Fruit fly (Drosophila melanogaster) whole organism, embryonic: ENCODE results near the gene CG31183.

Source experiments
- Abd-B ChIP-seq: fragments of 200-800 bp; sonication (Bioruptor generic); optimal IDR thresholded peaks from 2 replicates; lab custom pipeline; 2018; ENCODE audit warnings: missing biosample characterization, mild to moderate bottlenecking, missing genetic modification characterization, moderate library complexity
- BEAF-32 ChIP-seq: fragments of 200-800 bp; sonication (Bioruptor generic); optimal IDR thresholded peaks from 3 replicates; lab custom pipeline; 2017; ENCODE audit warnings: missing biosample characterization, missing genetic modification characterization, mild to moderate bottlenecking, moderate library complexity, missing genetic modification reagents
- CG10979 ChIP-seq: fragments of 200-800 bp; sonication (Bioruptor generic); optimal IDR thresholded peaks from 2 replicates; lab custom pipeline; 2018; ENCODE audit warnings: missing biosample characterization, mild to moderate bottlenecking, missing genetic modification characterization, moderate library complexity
- CG13424 ChIP-seq: fragments of 200-800 bp; sonication (Bioruptor generic); optimal IDR thresholded peaks from 2 replicates; lab custom pipeline; 2019; ENCODE audit warnings: missing biosample characterization, mild to moderate bottlenecking, missing genetic modification characterization, moderate library complexity
- CG13775 ChIP-seq: fragments of 200-800 bp; sonication (Bioruptor generic); optimal IDR thresholded peaks from 3 replicates; lab custom pipeline; 2017; ENCODE audit warnings: missing biosample characterization, mild to moderate bottlenecking, missing genetic modification characterization
- CG14860 ChIP-seq: fragments of 200-800 bp; sonication (Bioruptor generic); IDR thresholded peaks from 3 replicates; pipeline ENCODE4 v1.3.6; 2022; ENCODE audit warnings: missing biosample characterization, missing genetic modification characterization; ENCODE audit not compliant: partially characterized antibody
- CG15514 ChIP-seq: fragments of 200-800 bp; sonication (Bioruptor generic); optimal IDR thresholded peaks from 3 replicates; lab custom pipeline; 2017; ENCODE audit warnings: missing biosample characterization, missing genetic modification characterization, mild to moderate bottlenecking, moderate library complexity, missing genetic modification reagents
- CG17328 ChIP-seq: fragments of 200-800 bp; sonication (Bioruptor generic); IDR thresholded peaks from 2 replicates; pipeline ENCODE4 v1.3.6; 2022; ENCODE audit warnings: missing biosample characterization, missing genetic modification characterization
- CG17829 ChIP-seq: fragments of 200-800 bp; optimal IDR thresholded peaks from 2 replicates; lab custom pipeline; 2019; ENCODE audit warnings: missing biosample characterization, mild to moderate bottlenecking, missing genetic modification characterization, moderate library complexity
- CG1792 ChIP-seq: fragments of 200-800 bp; sonication (Bioruptor generic); optimal IDR thresholded peaks from 2 replicates; lab custom pipeline; 2016; ENCODE audit warnings: missing biosample characterization, missing genetic modification characterization
- CG2116 ChIP-seq: fragments of 200-800 bp; sonication (Bioruptor generic); optimal IDR thresholded peaks from 3 replicates; lab custom pipeline; 2018; ENCODE audit warnings: missing biosample characterization, mild to moderate bottlenecking, missing genetic modification characterization
- CG2202 ChIP-seq: fragments of 200-800 bp; sonication (Bioruptor generic); optimal IDR thresholded peaks from 2 replicates; lab custom pipeline; 2018; ENCODE audit warnings: missing biosample characterization, mild to moderate bottlenecking, missing genetic modification characterization
- CG30020 ChIP-seq: fragments of 200-800 bp; optimal IDR thresholded peaks from 2 replicates; lab custom pipeline; 2019; ENCODE audit warnings: missing biosample characterization, mild to moderate bottlenecking, missing genetic modification characterization, moderate library complexity
- CG34422 ChIP-seq: fragments of 200-800 bp; sonication (Bioruptor generic); IDR thresholded peaks from 3 replicates; pipeline ENCODE4 v1.3.6; 2022; ENCODE audit warnings: missing biosample characterization, missing genetic modification characterization
- CG3838 ChIP-seq: fragments of 200-800 bp; sonication (Bioruptor generic); optimal IDR thresholded peaks from 3 replicates; lab custom pipeline; 2016; ENCODE audit warnings: missing biosample characterization, missing genetic modification characterization
- CG7928 ChIP-seq: fragments of 200-800 bp; sonication (Bioruptor generic); optimal IDR thresholded peaks from 2 replicates; lab custom pipeline; 2017; ENCODE audit warnings: missing biosample characterization, mild to moderate bottlenecking, missing genetic modification characterization
- CHES-1-like ChIP-seq: fragments of 200-800 bp; sonication (Bioruptor generic); optimal IDR thresholded peaks from 2 replicates; lab custom pipeline; 2016; ENCODE audit warnings: missing biosample characterization, missing genetic modification characterization
- Dp ChIP-seq: fragments of 200-800 bp; sonication (Bioruptor generic); optimal IDR thresholded peaks from 2 replicates; lab custom pipeline; 2018; ENCODE audit warnings: missing biosample characterization, mild to moderate bottlenecking, missing genetic modification characterization, moderate library complexity
- Hr3 ChIP-seq: fragments of 200-800 bp; sonication (Bioruptor generic); optimal IDR thresholded peaks from 3 replicates; lab custom pipeline; 2016; ENCODE audit warnings: missing biosample characterization, missing genetic modification characterization
- Hsf ChIP-seq: fragments of 200-800 bp; sonication (Bioruptor generic); optimal IDR thresholded peaks from 3 replicates; lab custom pipeline; 2016; ENCODE audit warnings: missing biosample characterization, missing genetic modification characterization
- MBD-R2 ChIP-seq: fragments of 200-800 bp; sonication (Bioruptor generic); IDR thresholded peaks from 2 replicates; pipeline ENCODE4 v1.3.6; 2022; ENCODE audit warnings: missing biosample characterization, missing genetic modification characterization
- MESR4 ChIP-seq: fragments of 200-800 bp; sonication (Bioruptor generic); optimal IDR thresholded peaks from 2 replicates; lab custom pipeline; 2018; ENCODE audit warnings: missing biosample characterization, mild to moderate bottlenecking, missing genetic modification characterization, moderate library complexity
- Med ChIP-seq: fragments of 200-800 bp; sonication (Bioruptor generic); peaks from one replicate; lab custom pipeline; 2016; ENCODE audit warnings: missing biosample characterization, missing genetic modification characterization, mild to moderate bottlenecking, inconsistent platforms, moderate library complexity
- NC2β ChIP-seq: fragments of 200-800 bp; sonication (Bioruptor generic); optimal IDR thresholded peaks from 2 replicates; lab custom pipeline; 2016; ENCODE audit warnings: missing biosample characterization, missing genetic modification characterization
- Pdp1 ChIP-seq, 2 experiments: fragments of 200-800 bp; sonication (Bioruptor generic); optimal IDR thresholded peaks; 3 replicates each; lab custom pipeline; 2016; ENCODE audit warnings: missing biosample characterization in 2 of 2, missing genetic modification characterization in 2 of 2, mild to moderate bottlenecking in 1 of 2, moderate library complexity in 1 of 2
- Sin3A ChIP-seq: fragments of >200 bp; optimal IDR thresholded peaks from 2 replicates; lab custom pipeline; 2018
- Sry-δ ChIP-seq: fragments of 200-800 bp; sonication (Bioruptor generic); optimal IDR thresholded peaks from 2 replicates; lab custom pipeline; 2016; ENCODE audit warnings: missing biosample characterization, missing genetic modification characterization
- Stat92E ChIP-seq, 3 experiments: fragments of >200 bp in 2 of 3; fragments of 200-800 bp in 1 of 3; sonication (Bioruptor generic) in 1 of 3; optimal IDR thresholded peaks; 2 replicates each; lab custom pipeline; 2017 to 2019; ENCODE audit warnings: missing biosample characterization in 3 of 3, missing genetic modification characterization in 3 of 3, mild to moderate bottlenecking in 1 of 3, moderate library complexity in 1 of 3
- YL-1 ChIP-seq: fragments of 200-800 bp; sonication (Bioruptor generic); optimal IDR thresholded peaks from 3 replicates; lab custom pipeline; 2017; ENCODE audit warnings: missing biosample characterization, mild to moderate bottlenecking, missing genetic modification characterization
- chif ChIP-seq, 2 experiments: fragments of 200-800 bp; sonication (Bioruptor generic); optimal IDR thresholded peaks; 3 replicates each; lab custom pipeline; 2016; ENCODE audit warnings: missing biosample characterization in 2 of 2, missing genetic modification characterization in 2 of 2
- cwo ChIP-seq: fragments of 200-800 bp; sonication (Bioruptor generic); optimal IDR thresholded peaks from 3 replicates; lab custom pipeline; 2017; ENCODE audit warnings: missing biosample characterization, missing genetic modification characterization, mild to moderate bottlenecking, moderate library complexity, missing genetic modification reagents
- danr ChIP-seq: fragments of 200-800 bp; sonication (Bioruptor generic); IDR thresholded peaks from 2 replicates; pipeline ENCODE4 v1.3.6; 2022; ENCODE audit warnings: missing biosample characterization, missing genetic modification characterization
- ems ChIP-seq: fragments of 200-800 bp; sonication (Bioruptor generic); optimal IDR thresholded peaks from 3 replicates; lab custom pipeline; 2016; ENCODE audit warnings: missing biosample characterization, missing genetic modification characterization
- exex ChIP-seq: fragments of 200-800 bp; sonication (Bioruptor generic); optimal IDR thresholded peaks from 4 replicates; lab custom pipeline; 2018; ENCODE audit warnings: missing biosample characterization, mild to moderate bottlenecking, missing genetic modification characterization, moderate library complexity
- gce ChIP-seq: fragments of 200-800 bp; sonication (Bioruptor generic); IDR thresholded peaks from 3 replicates; pipeline ENCODE4 v1.3.6; 2022; ENCODE audit warnings: missing biosample characterization, missing genetic modification characterization
- gem ChIP-seq: fragments of 200-800 bp; sonication (Bioruptor generic); optimal IDR thresholded peaks from 2 replicates; lab custom pipeline; 2019; ENCODE audit warnings: missing biosample characterization, mild to moderate bottlenecking, missing genetic modification characterization, moderate library complexity
- gsb-n ChIP-seq: fragments of 200-800 bp; sonication (Bioruptor generic); optimal IDR thresholded peaks from 3 replicates; lab custom pipeline; 2018; ENCODE audit warnings: missing biosample characterization, mild to moderate bottlenecking, missing genetic modification characterization
- lilli ChIP-seq: fragments of 200-800 bp; sonication (Bioruptor generic); optimal IDR thresholded peaks from 3 replicates; lab custom pipeline; 2016; ENCODE audit warnings: missing biosample characterization, missing genetic modification characterization
- nmo ChIP-seq: fragments of 200-800 bp; sonication (Bioruptor generic); optimal IDR thresholded peaks from 2 replicates; lab custom pipeline; 2018; ENCODE audit warnings: missing biosample characterization, mild to moderate bottlenecking, missing genetic modification characterization, moderate library complexity
- pb ChIP-seq: fragments of 200-800 bp; sonication (Bioruptor generic); optimal IDR thresholded peaks from 3 replicates; lab custom pipeline; 2016; ENCODE audit warnings: missing biosample characterization, missing genetic modification characterization
- prd ChIP-seq, 3 experiments: fragments of >200 bp in 2 of 3; fragments of 200-800 bp in 1 of 3; sonication (Bioruptor generic) in 1 of 3; optimal IDR thresholded peaks in 2 of 3; IDR thresholded peaks in 1 of 3; 2 replicates in 2 of 3; 3 replicates in 1 of 3; pipeline versions ENCODE4 v1.3.6 to Lab custom; 2017 to 2022; ENCODE audit warnings: missing biosample characterization in 1 of 3, missing genetic modification characterization in 1 of 3
- row ChIP-seq: fragments of 200-800 bp; sonication (Bioruptor generic); IDR thresholded peaks from 3 replicates; pipeline ENCODE4 v1.3.6; 2022; ENCODE audit warnings: missing biosample characterization, missing genetic modification characterization
- ssp ChIP-seq: fragments of 200-800 bp; sonication (Bioruptor generic); IDR thresholded peaks from 2 replicates; pipeline ENCODE4 v1.3.6; 2022; ENCODE audit warnings: missing biosample characterization, missing genetic modification characterization
- trem ChIP-seq: fragments of 200-800 bp; optimal IDR thresholded peaks from 3 replicates; lab custom pipeline; 2019; ENCODE audit warnings: missing biosample characterization, mild to moderate bottlenecking, missing genetic modification characterization, moderate library complexity
- z ChIP-seq: fragments of 200-800 bp; sonication (Bioruptor generic); IDR thresholded peaks from 3 replicates; pipeline ENCODE4 v1.3.6; 2022; ENCODE audit warnings: missing biosample characterization, missing genetic modification characterization

Gene CG31183

dm6 chr3R:15857189-15857767, 18.5 kb downstream of the CG31183 start, which contains the start of gene Hmt-1 (continued):
- peak; percentile 67 for TF ChIP-seq nmo (GFP tag; lab: Kevin White, UChicago)
- no peak for TF ChIP-seq CG3838 (GFP tag; lab: Kevin White, UChicago)
- no peak for TF ChIP-seq prd (optimal IDR thresholded peaks at IDR 0.05; lab: Kevin White, UChicago)
- TF ChIP-seq prd (GFP tag; IDR thresholded peaks at IDR 0.05; lab: Robert Waterston, UW), result no peak
- no peak for TF ChIP-seq CG17328 (GFP tag; lab: Robert Waterston, UW)
- no peak for TF ChIP-seq CG1792
- peak; percentile 42 for TF ChIP-seq Sry-δ
- peak; percentile 32 for TF ChIP-seq CG10979 (tag; lab: Kevin White, UChicago)
- TF ChIP-seq Hsf (GFP tag; lab: Kevin White, UChicago), result peak; percentile 25
- TF ChIP-seq MBD-R2, result peak; percentile 61; the same call in 1 of the 2 replicates
- peak; percentile 53 for TF ChIP-seq YL-1 (GFP tag; lab: Kevin White, UChicago)
- no peak for TF ChIP-seq Abd-B
- TF ChIP-seq gem (tag; lab: Kevin White, UChicago), result no peak
- TF ChIP-seq trem, result peak; percentile 83
- TF ChIP-seq CG15514 (GFP tag; lab: Kevin White, UChicago), result peak; percentile 62
- TF ChIP-seq Stat92E (GFP tag; optimal IDR thresholded peaks at IDR 0.05; lab: Kevin White, UChicago), result peak in 1 of 3 experiments; percentile 29
- TF ChIP-seq CG30020, result no peak
- TF ChIP-seq CHES-1-like (GFP tag; lab: Kevin White, UChicago), result peak; percentile 3
- peak; percentile 43 for TF ChIP-seq lilli (GFP tag; lab: Kevin White, UChicago)
- TF ChIP-seq gce (GFP tag; lab: Robert Waterston, UW), result no peak
- peak; percentile 81 for TF ChIP-seq Med
- 0 out of 3 replicates have a peak, but pooled peaks have one; percentile 28 for TF ChIP-seq z
- peak; percentile 61 for TF ChIP-seq CG2116 (GFP tag; lab: Kevin White, UChicago)
- TF ChIP-seq CG7928 (GFP tag; lab: Kevin White, UChicago), result peak; percentile 96
- peak in 1 of 2 experiments; percentile 93 for TF ChIP-seq Pdp1 (GFP tag; optimal IDR thresholded peaks at IDR 0.05; lab: Kevin White, UChicago)
- TF ChIP-seq cwo (GFP tag; lab: Kevin White, UChicago), result peak; percentile 8
- no peak for TF ChIP-seq pb
- TF ChIP-seq CG13775 (GFP tag; lab: Kevin White, UChicago), result no peak
- peak; percentile 47 for TF ChIP-seq BEAF-32 (GFP tag; lab: Kevin White, UChicago)
- peak; percentile 82 for TF ChIP-seq MESR4
- TF ChIP-seq danr (GFP tag; lab: Robert Waterston, UW), result no peak
- TF ChIP-seq NC2β (GFP tag; lab: Kevin White, UChicago), result no peak
- TF ChIP-seq CG14860, result no peak
- TF ChIP-seq Hr3 (GFP tag; lab: Kevin White, UChicago), result no peak
- peak; percentile 69; the same call in 1 of the 3 replicates for TF ChIP-seq CG34422
- peak in 1 of 2 experiments; percentile 6 for TF ChIP-seq chif (GFP tag; optimal IDR thresholded peaks at IDR 0.05; lab: Kevin White, UChicago)
- peak; percentile 1 for TF ChIP-seq CG2202
- peak; percentile 67 for TF ChIP-seq row (GFP tag; lab: Robert Waterston, UW)
- peak; percentile 13 for TF ChIP-seq exex (tag; lab: Kevin White, UChicago)
- TF ChIP-seq CG13424, result peak; percentile 5
- TF ChIP-seq ems, result peak; percentile 14
- peak; percentile 40 for TF ChIP-seq gsb-n (tag; lab: Kevin White, UChicago)
- peak; percentile 85 for TF ChIP-seq Sin3A (lab: Kevin White, UChicago)
- TF ChIP-seq Dp (GFP tag; lab: Kevin White, UChicago), result peak; percentile 94
- TF ChIP-seq CG17829 (tag; lab: Kevin White, UChicago), result peak; percentile 53
- TF ChIP-seq ssp (GFP tag; lab: Robert Waterston, UW), result peak; percentile 74
